Worm (Caenorhabditis elegans) whole organism, L4 larva: ENCODE measurements around the gene mrpl-22.
A peak's percentile ranks its signal among the peaks of the same experiment; 100 is the strongest.

ENCODE experiments used
- R02D3.7 ChIP-seq: fragments of 150-350 bp; sonication (generic microtip); optimal IDR thresholded peaks from 3 replicates; lab custom pipeline; 2014; ENCODE audit warnings: missing biosample characterization, missing genetic modification characterization
- ces-1 ChIP-seq: fragments of 150-350 bp; sonication (generic microtip); optimal IDR thresholded peaks from 4 replicates; lab custom pipeline; 2014; ENCODE audit warnings: missing biosample characterization, missing genetic modification reagents, missing genetic modification characterization
- ctbp-1 ChIP-seq: fragments of 200-800 bp; sonication (Bioruptor generic); IDR thresholded peaks from 2 replicates; pipeline ENCODE4 v1.3.6; 2022; ENCODE audit warnings: missing genetic modification reagents, missing genetic modification characterization, missing compliant biosample characterization
- snpc-4 ChIP-seq: fragments of 150-350 bp; optimal IDR thresholded peaks from 2 replicates; lab custom pipeline; 2014; ENCODE audit warnings: missing biosample characterization, missing genetic modification characterization
- unc-62 ChIP-seq, 3 experiments: fragments of 150-350 bp in 1 of 3; sonication (generic microtip); optimal IDR thresholded peaks in 2 of 3; peaks in 1 of 3; 1 replicate in 1 of 3; 2 replicates in 2 of 3; lab custom pipeline; 2014 to 2017; ENCODE audit warnings: missing biosample characterization in 3 of 3, missing genetic modification characterization in 3 of 3, missing genetic modification reagents in 3 of 3, missing genotype in 1 of 3

DNA sequence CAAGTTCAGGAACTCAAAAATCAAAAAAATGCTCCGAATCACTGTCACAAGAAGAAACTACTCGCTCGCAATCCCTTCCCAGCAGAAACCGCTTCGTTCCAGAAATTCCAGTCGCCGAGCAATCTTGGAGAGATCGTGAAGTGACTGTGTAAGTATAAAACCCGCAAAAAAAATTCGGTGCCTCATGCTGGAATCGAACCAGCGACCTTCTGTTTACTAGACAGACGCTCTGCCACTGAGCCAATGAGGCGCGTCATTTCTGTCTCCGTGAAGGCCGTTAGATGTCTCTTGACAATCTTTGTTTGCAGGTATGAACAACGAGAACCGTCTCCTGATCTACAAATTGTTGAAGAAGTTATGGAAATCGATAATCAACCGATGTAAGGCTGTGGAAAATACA lies 9.3 kb downstream of the mrpl-22 start:
- TF ChIP-seq ces-1 (no peak), R02D3.7 (tag; lab: Kevin White, UChicago) (no peak), ctbp-1 (GFP tag; lab: Robert Waterston, UW) (peak; percentile 73; the same call in 1 of the 2 replicates), snpc-4 (tag; lab: Kevin White, UChicago) (no peak), unc-62 (GFP tag; optimal IDR thresholded peaks at IDR 0.05 in 1 of 2; lab: Kevin White, UChicago) (no peak), unc-62 (tag; optimal IDR thresholded peaks at IDR 0.05; lab: Kevin White, UChicago) (no peak)
